Worm (Caenorhabditis elegans): ENCODE measurements around the gene C56G2.4.
A peak's percentile ranks its signal among the peaks of the same experiment; 100 is the strongest.

Gene C56G2.4

DNA sequence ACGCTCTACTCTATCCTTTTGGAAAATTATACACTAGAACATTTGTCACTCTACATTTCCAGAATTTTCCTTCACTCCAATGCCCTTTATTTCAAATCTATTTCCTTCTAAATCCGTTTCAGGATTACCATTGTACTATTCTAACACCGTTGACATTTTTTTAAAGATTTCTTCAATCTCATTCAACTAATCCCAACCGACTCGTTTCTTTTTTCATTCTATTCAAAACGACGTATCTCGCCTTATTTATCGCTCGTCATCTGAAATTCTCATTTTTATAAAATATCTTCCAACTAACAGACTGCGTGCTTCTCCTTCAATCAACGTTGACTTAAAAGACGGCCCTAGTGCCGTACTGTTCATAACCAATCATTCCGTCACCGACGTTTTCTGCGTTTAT lies 21.6 kb downstream of the C56G2.4 start, which contains the start of gene akap-1:
Gene akap-1 (plus strand): TSS at position 301 of the 400 bp plus-strand sequence.
- TF ChIP-seq ztf-1 (GFP tag; conservative IDR thresholded peaks at IDR 0.05) (no peak), nhr-129 (tag; optimal IDR thresholded peaks at IDR 0.05) (no peak), nhr-25 (tag; optimal IDR thresholded peaks at IDR 0.05) (no peak), C34F6.9 (tag; optimal IDR thresholded peaks at IDR 0.05) (no peak), sma-9 (GFP tag; optimal IDR thresholded peaks at IDR 0.05) (no peak), sma-9 (tag; optimal IDR thresholded peaks at IDR 0.05) (no peak), peb-1 (tag; optimal IDR thresholded peaks at IDR 0.05) (no peak), nhr-11 (tag; optimal IDR thresholded peaks at IDR 0.05) (no peak), ZK546.5 (tag; optimal IDR thresholded peaks at IDR 0.05) (no peak), snpc-4 (tag; optimal IDR thresholded peaks at IDR 0.05) (no peak), ceh-82 (tag; optimal IDR thresholded peaks at IDR 0.05) (no peak), dmd-4 (tag; optimal IDR thresholded peaks at IDR 0.05) (no peak), mdl-1 (tag; optimal IDR thresholded peaks at IDR 0.05) (no peak), lin-13 (GFP tag; optimal IDR thresholded peaks at IDR 0.05) (no peak), mbf-1 (tag; optimal IDR thresholded peaks at IDR 0.05) (no peak), alr-1 (tag; optimal IDR thresholded peaks at IDR 0.05) (no peak), mab-5 (tag; optimal IDR thresholded peaks at IDR 0.05) (no peak), unc-55 (GFP tag; optimal IDR thresholded peaks at IDR 0.05) (no peak), aly-2 (tag; optimal IDR thresholded peaks at IDR 0.05) (no peak), crh-2 (tag; optimal IDR thresholded peaks at IDR 0.05) (no peak), gmeb-1 (tag; optimal IDR thresholded peaks at IDR 0.05) (no peak)

ce11 chrIII:6355359-6355758 lies 23.8 kb downstream of the C56G2.4 start:
- TF ChIP-seq unc-55 (GFP tag; optimal IDR thresholded peaks at IDR 0.05) (peak; percentile 65), Y55F3AM.14 (GFP tag; optimal IDR thresholded peaks at IDR 0.05) (no peak), sem-4 (tag; optimal IDR thresholded peaks at IDR 0.05) (no peak), snpc-4 (tag; optimal IDR thresholded peaks at IDR 0.05) (no peak), nhr-129 (tag; optimal IDR thresholded peaks at IDR 0.05) (peak; percentile 8), lsy-2 (tag; optimal IDR thresholded peaks at IDR 0.05) (no peak), unc-39 (tag; optimal IDR thresholded peaks at IDR 0.05) (no peak)

DNA sequence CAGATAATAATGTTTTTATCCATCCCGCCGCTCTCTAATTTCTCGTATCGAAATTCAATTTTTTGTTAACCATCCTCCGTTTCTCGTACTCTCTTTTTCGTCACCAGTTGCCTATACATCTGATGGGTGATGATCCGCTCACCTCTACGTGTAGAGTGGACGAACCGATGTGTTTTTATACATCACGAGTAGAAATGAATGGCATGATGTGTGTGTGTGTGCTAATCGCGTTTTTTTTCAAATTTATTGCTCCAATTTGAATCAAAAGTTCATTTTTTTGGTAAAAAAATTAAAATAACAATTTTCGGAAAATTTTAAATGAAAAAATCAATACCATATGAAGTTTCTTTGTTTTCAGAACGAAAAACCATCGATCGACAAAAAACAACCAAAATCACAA lies 24.5 kb downstream of the C56G2.4 start:
- TF ChIP-seq ceh-82 (tag; optimal IDR thresholded peaks at IDR 0.05): no peak
- peak; percentile 19 for TF ChIP-seq nhr-129 (tag; optimal IDR thresholded peaks at IDR 0.05)
- TF ChIP-seq nhr-237 (tag; optimal IDR thresholded peaks at IDR 0.05): no peak
- no peak for TF ChIP-seq egl-27 (tag; optimal IDR thresholded peaks at IDR 0.05)
- TF ChIP-seq ztf-11 (tag; optimal IDR thresholded peaks at IDR 0.05): no peak
- TF ChIP-seq C34F6.9 (tag; optimal IDR thresholded peaks at IDR 0.05): no peak
- no peak for TF ChIP-seq blmp-1 (tag; optimal IDR thresholded peaks at IDR 0.05; ENCODE audit: insufficient read depth)

ce11 chrIII:6356764-6357163 lies 25.2 kb downstream of the C56G2.4 start:
- TF ChIP-seq lsy-2 (tag; optimal IDR thresholded peaks at IDR 0.05) (no peak), sma-3 (GFP tag; optimal IDR thresholded peaks at IDR 0.05) (no peak)

DNA sequence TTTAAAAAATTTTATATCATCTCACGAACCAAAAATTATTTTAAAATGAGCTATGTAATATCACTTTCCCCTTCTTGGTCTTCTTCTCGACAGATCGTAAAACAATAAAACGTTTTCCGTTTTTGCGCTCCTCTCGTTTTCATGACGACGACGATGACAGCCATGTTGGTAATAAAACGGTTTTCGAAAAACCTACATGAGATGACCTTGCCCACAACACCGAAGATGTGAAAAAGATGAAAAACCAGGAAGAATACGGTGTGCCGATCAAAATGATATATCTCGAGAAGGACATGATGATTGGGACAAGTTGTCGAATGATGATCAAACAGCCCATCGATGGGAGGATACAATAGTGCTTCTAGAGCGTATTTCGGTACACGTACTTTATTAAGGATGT lies 27.2 kb downstream of the C56G2.4 start:
- no peak for TF ChIP-seq nhr-23 (tag; optimal IDR thresholded peaks at IDR 0.05)
- no peak for TF ChIP-seq nhr-77 (tag; optimal IDR thresholded peaks at IDR 0.05)
- no peak for TF ChIP-seq nhr-10 (tag; optimal IDR thresholded peaks at IDR 0.05)
- peak; percentile 4 for TF ChIP-seq nhr-6 (tag; optimal IDR thresholded peaks at IDR 0.05)
- no peak for TF ChIP-seq mbf-1 (tag; optimal IDR thresholded peaks at IDR 0.05)
- TF ChIP-seq nhr-237 (tag; optimal IDR thresholded peaks at IDR 0.05): no peak
- no peak for TF ChIP-seq sma-3 (GFP tag; optimal IDR thresholded peaks at IDR 0.05)
- TF ChIP-seq crh-2 (tag; optimal IDR thresholded peaks at IDR 0.05): no peak
- no peak for TF ChIP-seq snpc-4 (tag; optimal IDR thresholded peaks at IDR 0.05)
- no peak for TF ChIP-seq C34F6.9 (tag; optimal IDR thresholded peaks at IDR 0.05)
- TF ChIP-seq egl-27 (tag; optimal IDR thresholded peaks at IDR 0.05): no peak
- TF ChIP-seq nhr-25 (tag; optimal IDR thresholded peaks at IDR 0.05): peak; percentile 15
- no peak for TF ChIP-seq blmp-1 (tag; optimal IDR thresholded peaks at IDR 0.05; ENCODE audit: insufficient read depth)
- TF ChIP-seq nhr-129 (tag; optimal IDR thresholded peaks at IDR 0.05): no peak
- TF ChIP-seq peb-1 (tag; optimal IDR thresholded peaks at IDR 0.05): no peak
- no peak for TF ChIP-seq ceh-82 (tag; optimal IDR thresholded peaks at IDR 0.05)
- no peak for TF ChIP-seq Y55F3AM.14 (GFP tag; optimal IDR thresholded peaks at IDR 0.05)
- no peak for TF ChIP-seq gmeb-1 (tag; optimal IDR thresholded peaks at IDR 0.05)
- no peak for TF ChIP-seq aly-2 (tag; optimal IDR thresholded peaks at IDR 0.05)
- TF ChIP-seq sem-4 (tag; optimal IDR thresholded peaks at IDR 0.05): no peak
- no peak for TF ChIP-seq skn-1 (tag; optimal IDR thresholded peaks at IDR 0.05)
- TF ChIP-seq sma-9 (GFP tag; optimal IDR thresholded peaks at IDR 0.05): peak; percentile 48
- TF ChIP-seq sma-9 (tag; optimal IDR thresholded peaks at IDR 0.05): no peak
- no peak for TF ChIP-seq fos-1 (tag; optimal IDR thresholded peaks at IDR 0.05)
- no peak for TF ChIP-seq nhr-11 (tag; optimal IDR thresholded peaks at IDR 0.05)
- TF ChIP-seq mdl-1 (tag; optimal IDR thresholded peaks at IDR 0.05): no peak
- no peak for TF ChIP-seq nhr-21 (tag; optimal IDR thresholded peaks at IDR 0.05)
- TF ChIP-seq ceh-16 (tag; optimal IDR thresholded peaks at IDR 0.05): peak; percentile 77
- TF ChIP-seq ztf-11 (tag; optimal IDR thresholded peaks at IDR 0.05): no peak
- TF ChIP-seq lin-39 (tag; optimal IDR thresholded peaks at IDR 0.05): no peak
- TF ChIP-seq elt-3 (tag; optimal IDR thresholded peaks at IDR 0.05): no peak

Data from whole organism, L2 larva.